Fruit fly (Drosophila melanogaster) whole organism, embryonic: ENCODE measurements around the gene CG16824.

Source experiments
- Ada2b ChIP-seq: fragments of 200-800 bp; sonication (Bioruptor generic); IDR thresholded peaks from 2 replicates; pipeline ENCODE4 v1.3.6; 2022; ENCODE audit warnings: missing biosample characterization, missing genetic modification characterization
- Asciz ChIP-seq: fragments of 200-800 bp; sonication (Bioruptor generic); optimal IDR thresholded peaks from 2 replicates; lab custom pipeline; 2017; ENCODE audit warnings: missing biosample characterization, mild to moderate bottlenecking, missing genetic modification characterization, missing genetic modification reagents
- B-H1 ChIP-seq: fragments of 200-800 bp; sonication (Bioruptor generic); IDR thresholded peaks from 3 replicates; pipeline ENCODE4 v1.3.6; 2022; ENCODE audit warnings: missing biosample characterization, missing genetic modification characterization
- Blimp-1 ChIP-seq: fragments of 200-800 bp; sonication (Bioruptor generic); optimal IDR thresholded peaks from 3 replicates; lab custom pipeline; 2018; ENCODE audit warnings: missing biosample characterization, missing genetic modification characterization, mild to moderate bottlenecking, moderate library complexity, missing genetic modification reagents
- CG11504 ChIP-seq: fragments of 200-800 bp; sonication (Bioruptor generic); optimal IDR thresholded peaks from 3 replicates; lab custom pipeline; 2019; ENCODE audit warnings: missing biosample characterization, mild to moderate bottlenecking, missing genetic modification characterization, moderate library complexity
- CG12219 ChIP-seq: fragments of 200-800 bp; sonication (Bioruptor generic); optimal IDR thresholded peaks from 3 replicates; lab custom pipeline; 2018; ENCODE audit warnings: missing biosample characterization, mild to moderate bottlenecking, missing genetic modification characterization
- CG12769 ChIP-seq: fragments of 200-800 bp; sonication (Bioruptor generic); optimal IDR thresholded peaks from 2 replicates; lab custom pipeline; 2019; ENCODE audit warnings: missing biosample characterization, mild to moderate bottlenecking, missing genetic modification characterization, moderate library complexity
- CG12942 ChIP-seq: fragments of 200-800 bp; sonication (Bioruptor generic); optimal IDR thresholded peaks from 3 replicates; lab custom pipeline; 2016; ENCODE audit warnings: missing biosample characterization, missing genetic modification characterization
- CG13287 ChIP-seq: fragments of 200-800 bp; sonication (Bioruptor generic); IDR thresholded peaks from 2 replicates; pipeline ENCODE4 v1.3.6; 2022; ENCODE audit warnings: missing biosample characterization, missing genetic modification characterization; ENCODE audit not compliant: partially characterized antibody
- CG14667 ChIP-seq: fragments of 200-800 bp; sonication (Bioruptor generic); IDR thresholded peaks from 2 replicates; pipeline ENCODE4 v1.3.6; 2022; ENCODE audit warnings: missing biosample characterization, missing genetic modification characterization
- CG17361 ChIP-seq: fragments of 200-800 bp; sonication (Bioruptor generic); IDR thresholded peaks from 3 replicates; pipeline ENCODE4 v1.3.6; 2022; ENCODE audit warnings: missing biosample characterization, missing genetic modification characterization
- CG2712 ChIP-seq: fragments of 200-800 bp; optimal IDR thresholded peaks from 3 replicates; lab custom pipeline; 2019; ENCODE audit warnings: missing biosample characterization, mild to moderate bottlenecking, missing genetic modification characterization, moderate library complexity
- CG3995 ChIP-seq: fragments of 200-800 bp; sonication (Bioruptor generic); optimal IDR thresholded peaks from 3 replicates; lab custom pipeline; 2016; ENCODE audit warnings: missing biosample characterization, missing genetic modification characterization
- CG4617 ChIP-seq: fragments of 200-800 bp; sonication (Bioruptor generic); optimal IDR thresholded peaks from 3 replicates; lab custom pipeline; 2016; ENCODE audit warnings: missing biosample characterization, missing genetic modification characterization, borderline replicate concordance
- CG5180 ChIP-seq: fragments of 200-800 bp; sonication (Bioruptor generic); optimal IDR thresholded peaks from 3 replicates; lab custom pipeline; 2017; ENCODE audit warnings: missing biosample characterization, missing genetic modification characterization, mild to moderate bottlenecking, moderate library complexity, missing genetic modification reagents
- CG6254 ChIP-seq: fragments of 200-800 bp; sonication (Bioruptor generic); optimal IDR thresholded peaks from 3 replicates; lab custom pipeline; 2017; ENCODE audit warnings: mild to moderate bottlenecking, missing biosample characterization, missing genetic modification reagents, missing genetic modification characterization
- CG6683 ChIP-seq: fragments of 200-800 bp; sonication (Bioruptor generic); optimal IDR thresholded peaks from 2 replicates; lab custom pipeline; 2017; ENCODE audit warnings: missing biosample characterization, mild to moderate bottlenecking, missing genetic modification characterization, missing genetic modification reagents
- CG7839 ChIP-seq: fragments of 200-800 bp; sonication (Bioruptor generic); optimal IDR thresholded peaks from 3 replicates; lab custom pipeline; 2018; ENCODE audit warnings: missing biosample characterization, mild to moderate bottlenecking, missing genetic modification characterization, moderate library complexity
- CG9817 ChIP-seq: fragments of 200-800 bp; sonication (Bioruptor generic); optimal IDR thresholded peaks from 2 replicates; lab custom pipeline; 2018; ENCODE audit warnings: missing biosample characterization, mild to moderate bottlenecking, missing genetic modification characterization, moderate library complexity
- Dad ChIP-seq: fragments of 200-800 bp; sonication (Bioruptor generic); optimal IDR thresholded peaks from 3 replicates; lab custom pipeline; 2016; ENCODE audit warnings: missing biosample characterization, missing genetic modification characterization
- Dbx ChIP-seq: fragments of 200-800 bp; sonication (Bioruptor generic); IDR thresholded peaks from 3 replicates; pipeline ENCODE4 v1.3.6; 2022; ENCODE audit warnings: missing biosample characterization, missing genetic modification characterization
- Drgx ChIP-seq: fragments of 200-800 bp; sonication (Bioruptor generic); IDR thresholded peaks from 2 replicates; pipeline ENCODE4 v1.3.6; 2022; ENCODE audit warnings: missing biosample characterization, missing genetic modification characterization
- Ets65A ChIP-seq: fragments of 200-800 bp; sonication (Bioruptor generic); peaks from one replicate; lab custom pipeline; 2016; ENCODE audit warnings: missing biosample characterization, missing genetic modification characterization
- HHEX ChIP-seq: fragments of 200-800 bp; sonication (Bioruptor generic); optimal IDR thresholded peaks from 3 replicates; lab custom pipeline; 2017; ENCODE audit warnings: missing biosample characterization, mild to moderate bottlenecking, missing genetic modification characterization, missing genetic modification reagents
- HLH4C ChIP-seq: fragments of 200-800 bp; sonication (Bioruptor generic); IDR thresholded peaks from 3 replicates; pipeline ENCODE4 v1.3.6; 2022; ENCODE audit warnings: missing biosample characterization, missing genetic modification characterization; ENCODE audit not compliant: partially characterized antibody
- Oli ChIP-seq: fragments of 200-800 bp; sonication (Bioruptor generic); optimal IDR thresholded peaks from 2 replicates; lab custom pipeline; 2018; ENCODE audit warnings: missing biosample characterization, mild to moderate bottlenecking, missing genetic modification characterization, moderate library complexity
- Rfx ChIP-seq: fragments of 200-800 bp; sonication (Bioruptor generic); IDR thresholded peaks from 2 replicates; pipeline ENCODE4 v1.3.6; 2022; ENCODE audit warnings: missing biosample characterization, missing genetic modification characterization
- Sox100B ChIP-seq: fragments of 200-800 bp; sonication (Bioruptor generic); optimal IDR thresholded peaks from 3 replicates; lab custom pipeline; 2018; ENCODE audit warnings: missing biosample characterization, mild to moderate bottlenecking, missing genetic modification characterization
- Sox102F ChIP-seq: fragments of 200-800 bp; sonication (Bioruptor generic); optimal IDR thresholded peaks from 2 replicates; lab custom pipeline; 2018; ENCODE audit warnings: missing biosample characterization, mild to moderate bottlenecking, missing genetic modification characterization, moderate library complexity
- Taf1 ChIP-seq: fragments of 200-800 bp; sonication (Bioruptor generic); IDR thresholded peaks from 2 replicates; pipeline ENCODE4 v1.3.6; 2022; ENCODE audit warnings: missing biosample characterization, missing genetic modification characterization
- Tbp ChIP-seq: fragments of >200 bp; optimal IDR thresholded peaks from 2 replicates; lab custom pipeline; 2018; ENCODE audit warnings: missing biosample characterization, missing genetic modification characterization
- Xrp1 ChIP-seq: fragments of 200-800 bp; sonication (Bioruptor generic); IDR thresholded peaks from 2 replicates; pipeline ENCODE4 v1.3.6; 2022; ENCODE audit warnings: missing biosample characterization, missing genetic modification characterization
- al ChIP-seq: fragments of 200-800 bp; sonication (Bioruptor generic); IDR thresholded peaks from 2 replicates; pipeline ENCODE4 v1.3.6; 2022; ENCODE audit warnings: missing biosample characterization, missing genetic modification characterization
- bcd ChIP-seq: fragments of 200-800 bp; sonication (Bioruptor generic); optimal IDR thresholded peaks from 2 replicates; lab custom pipeline; 2017; ENCODE audit warnings: missing biosample characterization, mild to moderate bottlenecking, missing genetic modification characterization
- bsh ChIP-seq, 2 experiments: fragments of 200-800 bp; sonication (Bioruptor generic); optimal IDR thresholded peaks; 2 replicates each; lab custom pipeline; 2017 to 2018; ENCODE audit warnings: mild to moderate bottlenecking in 2 of 2, missing biosample characterization in 2 of 2, missing genetic modification characterization in 2 of 2, moderate library complexity in 1 of 2
- ci ChIP-seq: fragments of 200-800 bp; sonication (Bioruptor generic); IDR thresholded peaks from 3 replicates; pipeline ENCODE4 v1.3.6; 2022; ENCODE audit warnings: missing biosample characterization, missing genetic modification characterization
- dpn ChIP-seq, 2 experiments: fragments of 200-800 bp; sonication (Bioruptor generic); optimal IDR thresholded peaks; 3 replicates each; lab custom pipeline; 2016; ENCODE audit warnings: missing biosample characterization in 2 of 2, missing genetic modification characterization in 2 of 2
- exex ChIP-seq: fragments of 200-800 bp; sonication (Bioruptor generic); optimal IDR thresholded peaks from 4 replicates; lab custom pipeline; 2018; ENCODE audit warnings: missing biosample characterization, mild to moderate bottlenecking, missing genetic modification characterization, moderate library complexity
- fd96Cb ChIP-seq: fragments of 200-800 bp; sonication (Bioruptor generic); optimal IDR thresholded peaks from 2 replicates; lab custom pipeline; 2018; ENCODE audit warnings: missing biosample characterization, mild to moderate bottlenecking, missing genetic modification characterization, moderate library complexity
- gem ChIP-seq: fragments of 200-800 bp; sonication (Bioruptor generic); optimal IDR thresholded peaks from 2 replicates; lab custom pipeline; 2019; ENCODE audit warnings: missing biosample characterization, mild to moderate bottlenecking, missing genetic modification characterization, moderate library complexity
- nmo ChIP-seq: fragments of 200-800 bp; sonication (Bioruptor generic); optimal IDR thresholded peaks from 2 replicates; lab custom pipeline; 2018; ENCODE audit warnings: missing biosample characterization, mild to moderate bottlenecking, missing genetic modification characterization, moderate library complexity
- unpg ChIP-seq: fragments of 200-800 bp; sonication (Bioruptor generic); optimal IDR thresholded peaks from 3 replicates; lab custom pipeline; 2018; ENCODE audit warnings: missing biosample characterization, mild to moderate bottlenecking, missing genetic modification characterization, moderate library complexity

Gene CG16824

DNA sequence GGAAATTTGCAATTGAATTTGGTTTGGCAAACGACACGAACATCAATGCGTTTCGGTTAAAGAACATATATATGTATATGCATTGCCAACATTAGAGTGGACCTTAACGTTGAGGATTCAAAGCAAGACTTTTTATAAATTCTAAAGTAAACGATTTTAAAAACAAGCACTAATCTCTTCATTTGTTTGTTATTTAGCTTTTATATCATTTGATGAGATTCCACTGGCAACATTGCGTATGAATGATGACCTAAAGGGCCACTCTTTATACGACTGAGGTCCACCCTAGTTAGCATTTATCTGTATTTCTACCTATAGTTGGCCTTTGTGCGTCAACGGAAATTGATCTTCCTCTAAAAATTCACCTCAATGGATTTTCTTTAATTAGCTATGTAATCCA, 34.1 kb upstream of the CG16824 start (continued):
- TF ChIP-seq gem (tag; lab: Kevin White, UChicago) (peak; percentile 68), HHEX (peak; percentile 30), Tbp (no peak), unpg (peak; percentile 62), Drgx (GFP tag; lab: Robert Waterston, UW) (peak; percentile 53; the same call in 1 of the 2 replicates), bsh (GFP tag; optimal IDR thresholded peaks at IDR 0.05; lab: Kevin White, UChicago) (peak in 1 of 2 experiments; percentile 52), CG11504 (tag; lab: Kevin White, UChicago) (peak; percentile 48), CG17361 (GFP tag; lab: Robert Waterston, UW) (no peak), CG13287 (GFP tag; lab: Robert Waterston, UW) (no peak), Sox100B (GFP tag; lab: Kevin White, UChicago) (peak; percentile 8), CG12942 (GFP tag; lab: Kevin White, UChicago) (no peak), Ada2b (GFP tag; lab: Robert Waterston, UW) (peak; percentile 23; the same call in 1 of the 2 replicates), Asciz (peak; percentile 7), exex (no peak), ci (GFP tag; lab: Robert Waterston, UW) (peak; percentile 51; the same call in 2 of the 3 replicates), nmo (GFP tag; lab: Kevin White, UChicago) (peak; percentile 12), CG12219 (GFP tag; lab: Kevin White, UChicago) (peak; percentile 47), bcd (GFP tag; lab: Kevin White, UChicago) (peak; percentile 1), CG3995 (GFP tag; lab: Kevin White, UChicago) (no peak), CG2712 (tag; lab: Kevin White, UChicago) (peak; percentile 50), Blimp-1 (GFP tag; lab: Kevin White, UChicago) (peak; percentile 52), Ets65A (peak; percentile 31), CG14667 (GFP tag; lab: Robert Waterston, UW) (no peak), CG12769 (tag; lab: Kevin White, UChicago) (peak; percentile 15), Sox102F (peak; percentile 54), CG5180 (GFP tag; lab: Kevin White, UChicago) (no peak), CG6254 (peak; percentile 3), HLH4C (GFP tag; lab: Robert Waterston, UW) (no peak), Dbx (GFP tag; lab: Robert Waterston, UW) (no peak), B-H1 (0 out of 3 replicates have a peak, but pooled peaks have one; percentile 18), CG7839 (tag; lab: Kevin White, UChicago) (peak; percentile 48), Xrp1 (GFP tag; lab: Robert Waterston, UW) (peak; percentile 40; the same call in 1 of the 2 replicates), CG9817 (tag; lab: Kevin White, UChicago) (peak; percentile 14), Taf1 (no peak), dpn (GFP tag; optimal IDR thresholded peaks at IDR 0.05; lab: Kevin White, UChicago) (peak in 1 of 2 experiments; percentile 12), al (GFP tag; lab: Robert Waterston, UW) (peak; percentile 25; the same call in 1 of the 2 replicates), Rfx (GFP tag; lab: Robert Waterston, UW) (peak; percentile 47), fd96Cb (tag; lab: Kevin White, UChicago) (peak; percentile 19), Dad (GFP tag; lab: Kevin White, UChicago) (peak; percentile 6), CG4617 (GFP tag; lab: Kevin White, UChicago) (no peak), Oli (tag; lab: Kevin White, UChicago) (peak; percentile 34), CG6683 (GFP tag; lab: Kevin White, UChicago) (no peak)
